Worm (Caenorhabditis elegans): Measurements from ENCODE around the gene K10C9.1.

Gene K10C9.1

ce11 chrV:1060219-1060863, 14.7 kb upstream of the K10C9.1 start:
- TF ChIP-seq nhr-71 (tag; optimal IDR thresholded peaks at IDR 0.05), result peak; percentile 65
- no peak for TF ChIP-seq ces-1 (GFP tag; optimal IDR thresholded peaks at IDR 0.05)
- peak; percentile 52 for TF ChIP-seq pqm-1 (tag; optimal IDR thresholded peaks at IDR 0.05)
- peak in 1 of 2 experiments; percentile 33 for TF ChIP-seq lsy-2 (tag; optimal IDR thresholded peaks at IDR 0.05)
- peak; percentile 32 for TF ChIP-seq C16A3.4 (tag; optimal IDR thresholded peaks at IDR 0.05)
- TF ChIP-seq efl-1 (optimal IDR thresholded peaks at IDR 0.05), result peak in 1 of 2 experiments; percentile 15
- peak in 1 of 2 experiments; percentile 89 for TF ChIP-seq efl-1 (GFP tag; optimal IDR thresholded peaks at IDR 0.05 in 1 of 2)
- TF ChIP-seq ceh-8 (GFP tag; optimal IDR thresholded peaks at IDR 0.05), result no peak
- peak; percentile 64 for TF ChIP-seq lir-3 (tag; optimal IDR thresholded peaks at IDR 0.05; ENCODE audit: poor library complexity)
- TF ChIP-seq lin-35 (GFP tag; optimal IDR thresholded peaks at IDR 0.05), result peak in 1 of 2 experiments; percentile 38
- TF ChIP-seq tbx-2 (tag; optimal IDR thresholded peaks at IDR 0.05), result peak; percentile 18
- peak; percentile 47 for TF ChIP-seq rnt-1 (tag; optimal IDR thresholded peaks at IDR 0.05)
- TF ChIP-seq dpl-1 (GFP tag; optimal IDR thresholded peaks at IDR 0.05), result peak in 1 of 3 experiments; percentile 30
- peak; percentile 49 for TF ChIP-seq nhr-90 (tag; optimal IDR thresholded peaks at IDR 0.05; ENCODE audit: poor library complexity)
- peak in 3 of 6 experiments; percentile 37 to 95 (median 53) for TF ChIP-seq elt-3 (tag; optimal IDR thresholded peaks at IDR 0.05)
- no peak for TF ChIP-seq hpl-2 (GFP tag; optimal IDR thresholded peaks at IDR 0.05)
- peak; percentile 90 for TF ChIP-seq elt-2 (tag; optimal IDR thresholded peaks at IDR 0.05)
- TF ChIP-seq nhr-20 (tag; optimal IDR thresholded peaks at IDR 0.05), result peak; percentile 51
- TF ChIP-seq blmp-1 (tag; optimal IDR thresholded peaks at IDR 0.05), result peak; percentile 79
- no peak for TF ChIP-seq egl-27 (tag; optimal IDR thresholded peaks at IDR 0.05)
- TF ChIP-seq ceh-90 (tag; optimal IDR thresholded peaks at IDR 0.05), result peak; percentile 70
- TF ChIP-seq lin-39 (tag; optimal IDR thresholded peaks at IDR 0.05), result peak; percentile 37

ce11 chrV:1061295-1061694, 13.8 kb upstream of the K10C9.1 start, which contains the start of gene rnst-2:
Gene rnst-2, plus strand, starts transcription at chrV:1061595.
- TF ChIP-seq tbx-2 (tag; optimal IDR thresholded peaks at IDR 0.05) (no peak), C16A3.4 (tag; optimal IDR thresholded peaks at IDR 0.05) (no peak)

ce11 chrV:1064491-1064890, 10.6 kb upstream of the K10C9.1 start, which contains the start of gene str-67:
Gene str-67, minus strand, starts transcription at chrV:1064591.
- TF ChIP-seq isw-1 (GFP tag; IDR thresholded peaks at IDR 0.05) (no peak), ceh-63 (GFP tag; optimal IDR thresholded peaks at IDR 0.05) (no peak), nhr-20 (tag; optimal IDR thresholded peaks at IDR 0.05) (no peak), zip-4 (GFP tag; optimal IDR thresholded peaks at IDR 0.05) (no peak), snu-23 (GFP tag; optimal IDR thresholded peaks at IDR 0.05) (no peak), nhr-84 (tag; optimal IDR thresholded peaks at IDR 0.05) (no peak), efl-3 (GFP tag; optimal IDR thresholded peaks at IDR 0.05) (no peak), pqm-1 (tag; optimal IDR thresholded peaks at IDR 0.05) (no peak), ceh-82 (tag; optimal IDR thresholded peaks at IDR 0.05) (no peak), sox-4 (tag; optimal IDR thresholded peaks at IDR 0.05) (no peak), unc-62 (GFP tag; optimal IDR thresholded peaks at IDR 0.05) (no peak), ces-1 (GFP tag; optimal IDR thresholded peaks at IDR 0.05) (no peak)

ce11 chrV:1067468-1067867, 7.6 kb upstream of the K10C9.1 start, which contains the start of gene K10C9.7:
Gene K10C9.7, minus strand, starts transcription at chrV:1067568.
- TF ChIP-seq nhr-90 (tag; optimal IDR thresholded peaks at IDR 0.05; ENCODE audit: poor library complexity) (no peak), ceh-90 (tag; optimal IDR thresholded peaks at IDR 0.05) (no peak), hpl-2 (GFP tag; optimal IDR thresholded peaks at IDR 0.05) (no peak), lin-39 (tag; optimal IDR thresholded peaks at IDR 0.05) (no peak), ceh-82 (tag; optimal IDR thresholded peaks at IDR 0.05) (no peak), zag-1 (tag; optimal IDR thresholded peaks at IDR 0.05) (no peak), ceh-63 (GFP tag; optimal IDR thresholded peaks at IDR 0.05) (no peak), F16B12.6 (tag; optimal IDR thresholded peaks at IDR 0.05) (no peak), tlp-1 (tag; optimal IDR thresholded peaks at IDR 0.05) (no peak), lir-3 (tag; optimal IDR thresholded peaks at IDR 0.05; ENCODE audit: poor library complexity) (no peak), nhr-76 (tag; optimal IDR thresholded peaks at IDR 0.05) (no peak), elt-3 (tag; optimal IDR thresholded peaks at IDR 0.05) (no peak), nhr-237 (tag; optimal IDR thresholded peaks at IDR 0.05) (no peak), egl-27 (tag; optimal IDR thresholded peaks at IDR 0.05) (no peak)
